Worm (Caenorhabditis elegans): ENCODE data around the gene rbr-2.

DNA sequence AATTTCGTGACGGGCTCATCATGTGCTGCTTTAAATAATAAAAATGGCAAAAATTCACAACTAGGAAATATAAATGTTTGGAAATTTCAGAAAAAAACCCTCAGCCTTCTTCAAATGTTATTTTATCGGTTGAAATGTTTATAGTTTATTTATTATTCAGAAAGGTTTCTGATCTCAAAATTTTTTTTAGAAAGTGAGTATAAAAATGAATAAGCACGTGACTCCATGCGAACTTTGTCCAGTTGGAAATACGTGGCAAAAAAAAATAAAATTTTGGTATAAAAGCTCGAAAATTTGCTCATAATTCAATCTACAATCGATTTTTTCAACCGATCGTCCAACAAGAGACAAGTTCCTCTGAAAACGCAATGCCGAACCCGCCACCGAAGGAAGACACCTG lies 29.6 kb downstream of the rbr-2 start, which contains the start of gene nsph-3.1:
- no peak for TF ChIP-seq nhr-12 (tag; optimal IDR thresholded peaks at IDR 0.05)
- TF ChIP-seq nhr-237 (tag; optimal IDR thresholded peaks at IDR 0.05) = no peak
- no peak for TF ChIP-seq pha-4 (tag; optimal IDR thresholded peaks at IDR 0.05)
- TF ChIP-seq ceh-39 (tag; optimal IDR thresholded peaks at IDR 0.05) = no peak
- TF ChIP-seq snpc-4 (tag; optimal IDR thresholded peaks at IDR 0.05) = no peak
- TF ChIP-seq elt-1 (tag; optimal IDR thresholded peaks at IDR 0.05; ENCODE audit: borderline replicate concordance, insufficient read depth) = no peak

All from whole organism, mixed stage, embryonic.